Fruit fly (Drosophila melanogaster) whole organism, prepupa: ENCODE data around the gene ppk14.

Experiments used
- CG10631 ChIP-seq: fragments of 200-800 bp; sonication (Bioruptor generic); optimal IDR thresholded peaks from 2 replicates; lab custom pipeline; 2016; ENCODE audit warnings: missing biosample characterization, missing genetic modification characterization
- CG10669 ChIP-seq: fragments of 200-800 bp; sonication (Bioruptor generic); optimal IDR thresholded peaks from 3 replicates; lab custom pipeline; 2018; ENCODE audit warnings: missing biosample characterization, mild to moderate bottlenecking, missing genetic modification characterization, moderate library complexity
- CG11294 ChIP-seq: fragments of 200-800 bp; sonication (Bioruptor generic); IDR thresholded peaks from 2 replicates; pipeline ENCODE4 v1.3.6; 2022; ENCODE audit warnings: missing biosample characterization, missing genetic modification characterization
- CG11902 ChIP-seq: fragments of 200-800 bp; sonication (Bioruptor generic); optimal IDR thresholded peaks from 3 replicates; lab custom pipeline; 2016; ENCODE audit warnings: missing biosample characterization, missing genetic modification characterization
- CG16779 ChIP-seq: fragments of 200-800 bp; sonication (Bioruptor generic); optimal IDR thresholded peaks from 3 replicates; lab custom pipeline; 2017; ENCODE audit warnings: missing biosample characterization, mild to moderate bottlenecking, missing genetic modification characterization
- CG34406 ChIP-seq: fragments of 200-800 bp; sonication (Bioruptor generic); optimal IDR thresholded peaks from 3 replicates; lab custom pipeline; 2016; ENCODE audit warnings: missing biosample characterization, missing genetic modification characterization
- CG3919 ChIP-seq: fragments of 200-800 bp; sonication (Bioruptor generic); optimal IDR thresholded peaks from 3 replicates; lab custom pipeline; 2016; ENCODE audit warnings: missing biosample characterization, missing genetic modification characterization
- CG4318 ChIP-seq: fragments of 200-800 bp; sonication (Bioruptor generic); optimal IDR thresholded peaks from 3 replicates; lab custom pipeline; 2017; ENCODE audit warnings: missing biosample characterization, mild to moderate bottlenecking, missing genetic modification characterization
- CG6792 ChIP-seq: fragments of 200-800 bp; sonication (Bioruptor generic); optimal IDR thresholded peaks from 3 replicates; lab custom pipeline; 2016; ENCODE audit warnings: missing biosample characterization, missing genetic modification characterization
- CG6808 ChIP-seq: fragments of 200-800 bp; sonication (Bioruptor generic); optimal IDR thresholded peaks from 3 replicates; lab custom pipeline; 2017; ENCODE audit warnings: missing biosample characterization, missing genetic modification characterization, mild to moderate bottlenecking, moderate library complexity, missing genetic modification reagents
- CG7368 ChIP-seq: fragments of 200-800 bp; sonication (Bioruptor generic); optimal IDR thresholded peaks from 3 replicates; lab custom pipeline; 2016; ENCODE audit warnings: missing biosample characterization, missing genetic modification characterization
- CG8319 ChIP-seq: fragments of 200-800 bp; sonication (Bioruptor generic); optimal IDR thresholded peaks from 3 replicates; lab custom pipeline; 2016; ENCODE audit warnings: missing biosample characterization, missing genetic modification characterization
- CG9139 ChIP-seq: fragments of 200-800 bp; sonication (Bioruptor generic); optimal IDR thresholded peaks from 3 replicates; lab custom pipeline; 2017; ENCODE audit warnings: missing biosample characterization, mild to moderate bottlenecking, missing genetic modification characterization
- Eip75B ChIP-seq: fragments of 200-800 bp; sonication (Bioruptor generic); optimal IDR thresholded peaks from 3 replicates; lab custom pipeline; 2016; ENCODE audit warnings: missing biosample characterization, missing genetic modification characterization
- Eip78C ChIP-seq: fragments of 200-800 bp; sonication (Bioruptor generic); peaks from one replicate; lab custom pipeline; 2016; ENCODE audit warnings: missing biosample characterization, missing genetic modification characterization
- Eip93F ChIP-seq: fragments of 200-800 bp; sonication (Bioruptor generic); optimal IDR thresholded peaks from 2 replicates; lab custom pipeline; 2016; ENCODE audit warnings: missing biosample characterization, mild to moderate bottlenecking, missing genetic modification characterization
- Ets21C ChIP-seq: fragments of 200-800 bp; sonication (Bioruptor generic); optimal IDR thresholded peaks from 3 replicates; lab custom pipeline; 2016; ENCODE audit warnings: missing biosample characterization, missing genetic modification characterization
- Ets96B ChIP-seq: fragments of 200-800 bp; optimal IDR thresholded peaks from 2 replicates; lab custom pipeline; 2019; ENCODE audit warnings: missing biosample characterization, mild to moderate bottlenecking, missing genetic modification characterization, moderate library complexity
- Gug ChIP-seq: fragments of 200-800 bp; sonication (Bioruptor generic); IDR thresholded peaks from 2 replicates; pipeline ENCODE4 v1.3.6; 2022; ENCODE audit warnings: missing biosample characterization, missing genetic modification characterization
- Hr38 ChIP-seq: sonication (Bioruptor generic); optimal IDR thresholded peaks from 2 replicates; lab custom pipeline; 2016; ENCODE audit warnings: missing biosample characterization, missing genetic modification characterization
- Hr39 ChIP-seq: fragments of 200-800 bp; sonication (Bioruptor generic); optimal IDR thresholded peaks from 2 replicates; lab custom pipeline; 2016; ENCODE audit warnings: missing biosample characterization, missing genetic modification characterization
- Hr4 ChIP-seq: fragments of 200-800 bp; sonication (Bioruptor generic); optimal IDR thresholded peaks from 3 replicates; lab custom pipeline; 2016; ENCODE audit warnings: missing biosample characterization, missing genetic modification characterization
- OdsH ChIP-seq: fragments of 200-800 bp; sonication (Bioruptor generic); optimal IDR thresholded peaks from 3 replicates; lab custom pipeline; 2016; ENCODE audit warnings: missing biosample characterization, missing genetic modification characterization
- Smox ChIP-seq: fragments of 200-800 bp; sonication (Bioruptor generic); optimal IDR thresholded peaks from 3 replicates; lab custom pipeline; 2016; ENCODE audit warnings: missing biosample characterization, missing genetic modification characterization
- Sox14 ChIP-seq: fragments of 200-800 bp; sonication (Bioruptor generic); optimal IDR thresholded peaks from 3 replicates; lab custom pipeline; 2016; ENCODE audit warnings: missing biosample characterization, missing genetic modification characterization
- Sox15 ChIP-seq: fragments of 200-800 bp; sonication (Bioruptor generic); optimal IDR thresholded peaks from 3 replicates; lab custom pipeline; 2016; ENCODE audit warnings: missing biosample characterization, missing genetic modification characterization
- dac ChIP-seq: fragments of 200-800 bp; sonication (Bioruptor generic); optimal IDR thresholded peaks from 2 replicates; lab custom pipeline; 2017; ENCODE audit warnings: missing biosample characterization, mild to moderate bottlenecking, missing genetic modification characterization
- esn ChIP-seq: fragments of 200-800 bp; sonication (Bioruptor generic); optimal IDR thresholded peaks from 2 replicates; lab custom pipeline; 2016; ENCODE audit warnings: missing biosample characterization, mild to moderate bottlenecking, missing genetic modification characterization, moderate library complexity
- fd59A ChIP-seq: fragments of 200-800 bp; sonication (Bioruptor generic); optimal IDR thresholded peaks from 2 replicates; lab custom pipeline; 2017; ENCODE audit warnings: missing biosample characterization, mild to moderate bottlenecking, missing genetic modification characterization, missing genetic modification reagents
- fd85E ChIP-seq: fragments of 200-800 bp; sonication (Bioruptor generic); optimal IDR thresholded peaks from 3 replicates; lab custom pipeline; 2016; ENCODE audit warnings: missing biosample characterization, missing genetic modification characterization
- fkh ChIP-seq: fragments of 200-800 bp; sonication (Bioruptor generic); optimal IDR thresholded peaks from 3 replicates; lab custom pipeline; 2017; ENCODE audit warnings: missing biosample characterization, mild to moderate bottlenecking, missing genetic modification characterization, moderate library complexity
- net ChIP-seq: fragments of 200-800 bp; sonication (Bioruptor generic); optimal IDR thresholded peaks from 3 replicates; lab custom pipeline; 2016; ENCODE audit warnings: missing biosample characterization, missing genetic modification characterization
- pdm3 ChIP-seq: fragments of 200-800 bp; sonication (Bioruptor generic); optimal IDR thresholded peaks from 3 replicates; lab custom pipeline; 2016; ENCODE audit warnings: missing biosample characterization, missing genetic modification characterization
- spab ChIP-seq: fragments of 200-800 bp; sonication (Bioruptor generic); optimal IDR thresholded peaks from 2 replicates; lab custom pipeline; 2017; ENCODE audit warnings: missing biosample characterization, mild to moderate bottlenecking, missing genetic modification characterization, missing genetic modification reagents
- ss ChIP-seq, 2 experiments: fragments of 200-800 bp; sonication (Bioruptor generic); optimal IDR thresholded peaks; 2 replicates in 1 of 2; 3 replicates in 1 of 2; lab custom pipeline; 2017 to 2018; ENCODE audit warnings: mild to moderate bottlenecking in 2 of 2, missing biosample characterization in 2 of 2, missing genetic modification characterization in 2 of 2, moderate library complexity in 1 of 2

The ppk14 gene

DNA sequence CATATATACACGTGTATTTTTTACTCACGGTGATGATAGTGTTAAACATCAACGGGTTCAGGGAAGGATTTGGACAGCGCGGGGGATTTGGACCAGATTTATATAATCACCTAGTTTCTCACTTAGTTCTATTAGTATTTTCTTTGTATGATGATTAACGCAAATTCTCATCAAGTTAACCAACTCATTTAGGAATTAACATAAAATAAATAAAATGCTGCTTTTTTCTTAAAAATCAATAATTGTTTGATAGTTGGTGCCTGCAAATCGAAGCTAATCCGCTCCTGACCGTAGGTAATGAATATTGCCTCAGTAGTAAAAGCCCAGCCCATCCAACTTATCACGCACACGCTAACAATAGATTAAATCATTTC, 3.0 kb upstream of the ppk14 start (continued):
- TF ChIP-seq Ets21C (GFP tag; lab: Kevin White, UChicago) (no peak), net (no peak), Ets96B (tag; lab: Kevin White, UChicago) (peak; percentile 8), CG8319 (GFP tag; lab: Kevin White, UChicago) (no peak), Eip93F (GFP tag; lab: Kevin White, UChicago) (no peak), CG9139 (GFP tag; lab: Kevin White, UChicago) (no peak), CG11902 (GFP tag; lab: Kevin White, UChicago) (no peak), CG10669 (no peak), Gug (GFP tag; lab: Robert Waterston, UW) (no peak), CG3919 (GFP tag; lab: Kevin White, UChicago) (no peak), dac (GFP tag; lab: Kevin White, UChicago) (no peak), CG6792 (GFP tag; lab: Kevin White, UChicago) (no peak), Eip78C (GFP tag; lab: Kevin White, UChicago) (peak; percentile 33), fkh (GFP tag; lab: Kevin White, UChicago) (peak; percentile 68), Eip75B (GFP tag; lab: Kevin White, UChicago) (no peak)

DNA sequence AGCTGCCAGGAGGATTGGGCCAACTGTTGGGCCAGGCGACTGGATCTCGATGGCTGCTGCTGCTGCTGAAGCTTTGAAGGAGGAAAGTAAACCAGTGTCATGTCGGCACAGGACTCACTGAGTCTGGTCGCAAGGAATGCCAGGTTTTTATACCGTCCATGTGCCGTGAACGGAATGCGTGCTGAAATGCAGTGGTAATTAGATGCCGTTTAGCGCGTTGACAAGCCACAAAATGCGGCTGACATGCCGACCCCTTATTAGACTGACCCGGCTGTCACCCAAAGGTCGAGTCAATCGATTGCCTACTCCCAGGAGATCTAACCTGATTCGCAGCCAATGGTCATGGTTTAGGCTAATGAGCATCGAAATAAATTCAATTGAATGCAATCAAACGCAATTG, 525 bp upstream of the ppk14 start, which contains the start of gene ppk7:
TSS of gene ppk7 (minus strand) at position 101 of the 400 bp plus-strand sequence.
- no peak for TF ChIP-seq OdsH (GFP tag; lab: Kevin White, UChicago)
- TF ChIP-seq pdm3, result no peak
- TF ChIP-seq spab (GFP tag; lab: Kevin White, UChicago), result no peak
- TF ChIP-seq Sox15 (GFP tag; lab: Kevin White, UChicago), result no peak
- no peak for TF ChIP-seq CG8319 (GFP tag; lab: Kevin White, UChicago)
- no peak for TF ChIP-seq CG11294
- TF ChIP-seq CG4318 (GFP tag; lab: Kevin White, UChicago), result no peak
- TF ChIP-seq Smox (GFP tag; lab: Kevin White, UChicago), result no peak
- no peak for TF ChIP-seq CG10631 (GFP tag; lab: Kevin White, UChicago)
- no peak for TF ChIP-seq CG34406 (GFP tag; lab: Kevin White, UChicago)
- TF ChIP-seq Gug (GFP tag; lab: Robert Waterston, UW), result no peak
- TF ChIP-seq fd59A (GFP tag; lab: Kevin White, UChicago), result no peak
- no peak for TF ChIP-seq CG6792 (GFP tag; lab: Kevin White, UChicago)
- TF ChIP-seq Hr4, result no peak
- TF ChIP-seq Ets96B (tag; lab: Kevin White, UChicago), result no peak
- no peak for TF ChIP-seq Sox14 (GFP tag; lab: Kevin White, UChicago)
- no peak for TF ChIP-seq CG6808 (GFP tag; lab: Kevin White, UChicago)
- TF ChIP-seq ss (GFP tag; optimal IDR thresholded peaks at IDR 0.05; lab: Kevin White, UChicago), result no peak
- TF ChIP-seq Hr39 (GFP tag; lab: Kevin White, UChicago), result no peak
- TF ChIP-seq CG16779, result no peak

DNA sequence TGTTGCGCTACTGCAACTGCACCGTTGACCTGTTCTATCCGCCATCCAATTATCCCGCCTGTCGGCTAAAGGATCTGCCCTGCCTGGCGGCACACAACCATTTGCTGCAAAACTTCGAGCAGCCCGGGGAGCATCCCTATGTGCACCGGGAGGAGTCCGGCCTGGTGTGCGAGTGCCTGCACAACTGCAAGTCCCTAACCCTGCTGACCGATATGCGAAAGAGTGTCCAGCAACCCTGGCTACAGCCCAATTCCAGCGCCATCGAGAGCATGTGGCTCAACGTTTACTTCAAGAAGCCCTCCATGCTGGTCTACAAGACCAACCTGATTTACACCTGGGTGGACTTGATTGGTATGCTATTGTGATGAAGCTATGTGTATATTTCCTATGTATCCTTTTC, 1.4 kb downstream of the ppk14 start:
- TF ChIP-seq fd85E (GFP tag; lab: Kevin White, UChicago), result no peak
- TF ChIP-seq CG8319 (GFP tag; lab: Kevin White, UChicago), result no peak
- no peak for TF ChIP-seq Hr4
- no peak for TF ChIP-seq CG3919 (GFP tag; lab: Kevin White, UChicago)
- TF ChIP-seq CG6808 (GFP tag; lab: Kevin White, UChicago), result no peak
- no peak for TF ChIP-seq fkh (GFP tag; lab: Kevin White, UChicago)
- TF ChIP-seq CG6792 (GFP tag; lab: Kevin White, UChicago), result no peak
- TF ChIP-seq CG7368 (GFP tag; lab: Kevin White, UChicago), result no peak
- TF ChIP-seq CG11294, result no peak
- TF ChIP-seq esn (GFP tag; lab: Kevin White, UChicago), result no peak
- no peak for TF ChIP-seq Hr38 (GFP tag; lab: Kevin White, UChicago)
- TF ChIP-seq Gug (GFP tag; lab: Robert Waterston, UW), result no peak
- TF ChIP-seq, all 60 proteins: peak for 0
